Worm (Caenorhabditis elegans): ENCODE data around the gene twk-45.

ce11 chrIII:2768635-2769034 lies 33.1 kb downstream of the twk-45 start, which contains the start of gene swsn-3:
- TF ChIP-seq him-1 (tag; optimal IDR thresholded peaks at IDR 0.05) (peak; percentile 13), W03F9.2 (tag; optimal IDR thresholded peaks at IDR 0.05) (peak; percentile 85)

All from whole organism, L4/young adult.